Fruit fly (Drosophila melanogaster) whole organism, embryonic: ENCODE measurements around the gene CG15404.
A peak's percentile ranks its signal among the peaks of the same experiment; 100 is the strongest.

Experiments
- ATbp ChIP-seq: fragments of 200-800 bp; sonication (Bioruptor generic); optimal IDR thresholded peaks from 2 replicates; lab custom pipeline; 2017; ENCODE audit warnings: missing biosample characterization, mild to moderate bottlenecking, missing genetic modification characterization, missing genetic modification reagents
- Atf3 ChIP-seq: fragments of 200-800 bp; sonication (Bioruptor generic); optimal IDR thresholded peaks from 3 replicates; lab custom pipeline; 2016; ENCODE audit warnings: missing biosample characterization, missing genetic modification characterization
- Bdp1 ChIP-seq: fragments of 200-800 bp; sonication (Bioruptor generic); optimal IDR thresholded peaks from 3 replicates; lab custom pipeline; 2016; ENCODE audit warnings: missing biosample characterization, missing genetic modification characterization
- Bteb2 ChIP-seq: fragments of 200-800 bp; sonication (Bioruptor generic); optimal IDR thresholded peaks from 2 replicates; lab custom pipeline; 2016; ENCODE audit warnings: missing biosample characterization, missing genetic modification characterization
- CG10267 ChIP-seq: fragments of 200-800 bp; sonication (Bioruptor generic); optimal IDR thresholded peaks from 2 replicates; lab custom pipeline; 2018; ENCODE audit warnings: missing biosample characterization, mild to moderate bottlenecking, missing genetic modification characterization, moderate library complexity
- CG12744 ChIP-seq: fragments of 200-800 bp; sonication (Bioruptor generic); optimal IDR thresholded peaks from 2 replicates; lab custom pipeline; 2016; ENCODE audit warnings: missing biosample characterization, missing genetic modification characterization
- CG14050 ChIP-seq: fragments of 200-800 bp; sonication (Bioruptor generic); IDR thresholded peaks from 3 replicates; pipeline ENCODE4 v1.3.6; 2022; ENCODE audit warnings: missing biosample characterization, missing genetic modification characterization
- CG14441 ChIP-seq: fragments of 200-800 bp; sonication (Bioruptor generic); IDR thresholded peaks from 2 replicates; pipeline ENCODE4 v1.3.6; 2022; ENCODE audit warnings: missing biosample characterization, missing genetic modification characterization
- CG16813 ChIP-seq: fragments of 200-800 bp; sonication (Bioruptor generic); IDR thresholded peaks from 3 replicates; pipeline ENCODE4 v1.3.6; 2022; ENCODE audit warnings: missing biosample characterization, missing genetic modification characterization; ENCODE audit not compliant: partially characterized antibody
- CG17612 ChIP-seq: fragments of 200-800 bp; sonication (Bioruptor generic); IDR thresholded peaks from 2 replicates; pipeline ENCODE4 v1.3.6; 2022; ENCODE audit warnings: missing biosample characterization, missing genetic modification characterization
- CG17802 ChIP-seq: fragments of 200-800 bp; sonication (Bioruptor generic); optimal IDR thresholded peaks from 2 replicates; lab custom pipeline; 2018; ENCODE audit warnings: missing biosample characterization, mild to moderate bottlenecking, missing genetic modification characterization, moderate library complexity
- CG18262 ChIP-seq: fragments of 200-800 bp; optimal IDR thresholded peaks from 3 replicates; lab custom pipeline; 2019; ENCODE audit warnings: missing biosample characterization, mild to moderate bottlenecking, missing genetic modification characterization, moderate library complexity
- CG2129 ChIP-seq: fragments of 200-800 bp; sonication (Bioruptor generic); IDR thresholded peaks from 2 replicates; pipeline ENCODE4 v1.3.6; 2022; ENCODE audit warnings: missing biosample characterization, missing genetic modification characterization; ENCODE audit not compliant: partially characterized antibody
- CG30020 ChIP-seq: fragments of 200-800 bp; optimal IDR thresholded peaks from 2 replicates; lab custom pipeline; 2019; ENCODE audit warnings: missing biosample characterization, mild to moderate bottlenecking, missing genetic modification characterization, moderate library complexity
- CG31365 ChIP-seq: fragments of 200-800 bp; sonication (Bioruptor generic); optimal IDR thresholded peaks from 2 replicates; lab custom pipeline; 2018; ENCODE audit warnings: missing biosample characterization, mild to moderate bottlenecking, missing genetic modification characterization
- CG34224 ChIP-seq: fragments of 200-800 bp; sonication (Bioruptor generic); IDR thresholded peaks from 3 replicates; pipeline ENCODE4 v1.3.6; 2022; ENCODE audit warnings: missing biosample characterization, missing genetic modification characterization; ENCODE audit not compliant: partially characterized antibody
- CG4617 ChIP-seq: fragments of 200-800 bp; sonication (Bioruptor generic); optimal IDR thresholded peaks from 3 replicates; lab custom pipeline; 2016; ENCODE audit warnings: missing biosample characterization, missing genetic modification characterization, borderline replicate concordance
- CG4730 ChIP-seq: fragments of 200-800 bp; sonication (Bioruptor generic); IDR thresholded peaks from 2 replicates; pipeline ENCODE4 v1.3.6; 2022; ENCODE audit warnings: missing biosample characterization, missing genetic modification characterization
- GATAe ChIP-seq: fragments of 200-800 bp; sonication (Bioruptor generic); conservative IDR thresholded peaks from 2 replicates; pipeline ENCODE4 v1.3.6; 2022; ENCODE audit warnings: missing biosample characterization, missing genetic modification characterization
- Hey ChIP-seq: fragments of 200-800 bp; sonication (Bioruptor generic); optimal IDR thresholded peaks from 3 replicates; lab custom pipeline; 2018; ENCODE audit warnings: missing biosample characterization, mild to moderate bottlenecking, missing genetic modification characterization
- HmgD ChIP-seq: fragments of 200-800 bp; sonication (Bioruptor generic); optimal IDR thresholded peaks from 3 replicates; lab custom pipeline; 2016; ENCODE audit warnings: missing biosample characterization, missing genetic modification characterization
- Lim3 ChIP-seq: fragments of 200-800 bp; sonication (Bioruptor generic); IDR thresholded peaks from 2 replicates; pipeline ENCODE4 v1.3.6; 2022; ENCODE audit warnings: missing biosample characterization, missing genetic modification characterization
- Med ChIP-seq: fragments of 200-800 bp; sonication (Bioruptor generic); peaks from one replicate; lab custom pipeline; 2016; ENCODE audit warnings: missing biosample characterization, missing genetic modification characterization, mild to moderate bottlenecking, inconsistent platforms, moderate library complexity
- Myb ChIP-seq: fragments of 200-800 bp; sonication (Bioruptor generic); optimal IDR thresholded peaks from 2 replicates; lab custom pipeline; 2016; ENCODE audit warnings: missing biosample characterization, missing genetic modification characterization
- NK7.1 ChIP-seq: fragments of 200-800 bp; sonication (Bioruptor generic); optimal IDR thresholded peaks from 3 replicates; lab custom pipeline; 2016; ENCODE audit warnings: missing biosample characterization, missing genetic modification characterization
- NfI ChIP-seq: fragments of 200-800 bp; sonication (Bioruptor generic); optimal IDR thresholded peaks from 3 replicates; lab custom pipeline; 2018; ENCODE audit warnings: missing biosample characterization, mild to moderate bottlenecking, missing genetic modification characterization, moderate library complexity
- Sry-δ ChIP-seq: fragments of 200-800 bp; sonication (Bioruptor generic); optimal IDR thresholded peaks from 2 replicates; lab custom pipeline; 2016; ENCODE audit warnings: missing biosample characterization, missing genetic modification characterization
- Stat92E ChIP-seq, 3 experiments: fragments of >200 bp in 2 of 3; fragments of 200-800 bp in 1 of 3; sonication (Bioruptor generic) in 1 of 3; optimal IDR thresholded peaks; 2 replicates each; lab custom pipeline; 2017 to 2019; ENCODE audit warnings: missing biosample characterization in 3 of 3, missing genetic modification characterization in 3 of 3, mild to moderate bottlenecking in 1 of 3, moderate library complexity in 1 of 3
- Usf ChIP-seq: fragments of 200-800 bp; sonication (Bioruptor generic); optimal IDR thresholded peaks from 2 replicates; lab custom pipeline; 2017; ENCODE audit warnings: missing genotype, missing biosample characterization, missing genetic modification characterization
- aop ChIP-seq: fragments of 200-800 bp; sonication (Bioruptor generic); IDR thresholded peaks from 2 replicates; pipeline ENCODE4 v1.3.6; 2022; ENCODE audit warnings: missing biosample characterization, missing genetic modification characterization
- az2 ChIP-seq: fragments of 200-800 bp; sonication (Bioruptor generic); optimal IDR thresholded peaks from 3 replicates; lab custom pipeline; 2016; ENCODE audit warnings: missing biosample characterization, missing genetic modification characterization
- crc ChIP-seq: fragments of 200-800 bp; sonication (Bioruptor generic); optimal IDR thresholded peaks from 2 replicates; lab custom pipeline; 2016; ENCODE audit warnings: missing biosample characterization, missing genetic modification characterization
- cwo ChIP-seq: fragments of 200-800 bp; sonication (Bioruptor generic); optimal IDR thresholded peaks from 3 replicates; lab custom pipeline; 2017; ENCODE audit warnings: missing biosample characterization, missing genetic modification characterization, mild to moderate bottlenecking, moderate library complexity, missing genetic modification reagents
- disco-r ChIP-seq: fragments of 200-800 bp; sonication (Bioruptor generic); optimal IDR thresholded peaks from 2 replicates; lab custom pipeline; 2016; ENCODE audit warnings: missing biosample characterization, missing genetic modification characterization
- en ChIP-seq: fragments of 200-800 bp; sonication (Bioruptor generic); optimal IDR thresholded peaks from 2 replicates; lab custom pipeline; 2016; ENCODE audit warnings: missing biosample characterization, missing genetic modification characterization
- fd3F ChIP-seq: fragments of 200-800 bp; sonication (Bioruptor generic); optimal IDR thresholded peaks from 2 replicates; lab custom pipeline; 2018; ENCODE audit warnings: missing biosample characterization, mild to moderate bottlenecking, missing genetic modification characterization, moderate library complexity
- inv ChIP-seq: fragments of 200-800 bp; sonication (Bioruptor generic); IDR thresholded peaks from 2 replicates; pipeline ENCODE4 v1.3.6; 2022; ENCODE audit warnings: missing biosample characterization, missing genetic modification characterization; ENCODE audit not compliant: partially characterized antibody
- luna ChIP-seq: fragments of 200-800 bp; sonication (Bioruptor generic); optimal IDR thresholded peaks from 2 replicates; lab custom pipeline; 2016; ENCODE audit warnings: missing biosample characterization, missing genetic modification characterization
- maf-S ChIP-seq: fragments of 200-800 bp; sonication (Bioruptor generic); optimal IDR thresholded peaks from 2 replicates; lab custom pipeline; 2016; ENCODE audit warnings: missing biosample characterization, missing genetic modification characterization
- odd ChIP-seq: fragments of 200-800 bp; sonication (Bioruptor generic); optimal IDR thresholded peaks from 2 replicates; lab custom pipeline; 2017; ENCODE audit warnings: missing biosample characterization, mild to moderate bottlenecking, missing genetic modification characterization
- pb ChIP-seq: fragments of 200-800 bp; sonication (Bioruptor generic); optimal IDR thresholded peaks from 3 replicates; lab custom pipeline; 2016; ENCODE audit warnings: missing biosample characterization, missing genetic modification characterization
- psq ChIP-seq: fragments of 200-800 bp; sonication (Bioruptor generic); optimal IDR thresholded peaks from 2 replicates; lab custom pipeline; 2017; ENCODE audit warnings: missing biosample characterization, missing genetic modification characterization
- pum ChIP-seq: fragments of 200-800 bp; sonication (Bioruptor generic); optimal IDR thresholded peaks from 2 replicates; lab custom pipeline; 2016; ENCODE audit warnings: missing biosample characterization, missing genetic modification characterization
- rib ChIP-seq: fragments of 200-800 bp; sonication (Bioruptor generic); IDR thresholded peaks from 2 replicates; pipeline ENCODE4 v1.3.6; 2022; ENCODE audit warnings: missing biosample characterization, missing genetic modification characterization
- ro ChIP-seq: fragments of 200-800 bp; sonication (Bioruptor generic); IDR thresholded peaks from 2 replicates; pipeline ENCODE4 v1.3.6; 2022; ENCODE audit warnings: missing biosample characterization, missing genetic modification characterization
- scrt ChIP-seq: fragments of 200-800 bp; sonication (Bioruptor generic); optimal IDR thresholded peaks from 2 replicates; lab custom pipeline; 2018; ENCODE audit warnings: missing biosample characterization, mild to moderate bottlenecking, missing genetic modification characterization, moderate library complexity
- ssp ChIP-seq: fragments of 200-800 bp; sonication (Bioruptor generic); IDR thresholded peaks from 2 replicates; pipeline ENCODE4 v1.3.6; 2022; ENCODE audit warnings: missing biosample characterization, missing genetic modification characterization
- tna ChIP-seq: fragments of 200-800 bp; sonication (Bioruptor generic); IDR thresholded peaks from 2 replicates; pipeline ENCODE4 v1.3.6; 2022; ENCODE audit warnings: missing biosample characterization, missing genetic modification characterization; ENCODE audit not compliant: partially characterized antibody
- twi ChIP-seq: fragments of 200-800 bp; optimal IDR thresholded peaks from 2 replicates; lab custom pipeline; 2019; ENCODE audit warnings: missing biosample characterization, mild to moderate bottlenecking, missing genetic modification characterization, moderate library complexity
- unc-4 ChIP-seq: fragments of 200-800 bp; sonication (Bioruptor generic); IDR thresholded peaks from 2 replicates; pipeline ENCODE4 v1.3.6; 2022; ENCODE audit warnings: missing biosample characterization, missing genetic modification characterization; ENCODE audit not compliant: partially characterized antibody
- zf30C ChIP-seq: fragments of 200-800 bp; sonication (Bioruptor generic); optimal IDR thresholded peaks from 3 replicates; lab custom pipeline; 2018; ENCODE audit warnings: missing biosample characterization, mild to moderate bottlenecking, missing genetic modification characterization
- zfh2 ChIP-seq: fragments of 200-800 bp; sonication (Bioruptor generic); optimal IDR thresholded peaks from 2 replicates; lab custom pipeline; 2016; ENCODE audit warnings: missing biosample characterization, missing genetic modification characterization

Gene CG15404

DNA sequence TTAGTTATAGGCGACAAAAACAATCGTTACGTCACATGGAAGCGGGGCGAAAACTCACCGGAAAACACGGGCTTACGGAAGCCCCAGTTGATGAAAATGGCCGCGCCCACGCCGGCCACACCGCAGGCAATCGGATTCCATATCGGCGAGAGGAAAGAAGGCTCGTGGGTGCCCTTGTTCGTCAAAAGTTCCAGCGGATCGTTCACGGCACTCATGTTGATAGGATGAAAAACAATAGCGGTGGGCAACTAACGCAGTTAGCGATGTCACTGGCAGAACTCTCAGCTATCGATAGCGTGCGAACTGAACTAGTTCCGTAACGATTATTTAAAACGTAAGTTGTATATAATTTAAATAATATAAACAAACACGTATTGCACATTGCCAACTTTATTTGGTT, 28.3 kb upstream of the CG15404 start, which contains the start of gene ND-B14.5B (continued):
- TF ChIP-seq odd (GFP tag; lab: Kevin White, UChicago): no peak
- TF ChIP-seq ssp (GFP tag; lab: Robert Waterston, UW): no peak
- TF ChIP-seq Atf3 (GFP tag; lab: Kevin White, UChicago): no peak
- TF ChIP-seq psq: no peak
- TF ChIP-seq twi (tag; lab: Kevin White, UChicago): no peak
- peak; percentile 88 for TF ChIP-seq Sry-δ (GFP tag; lab: Kevin White, UChicago)
- no peak for TF ChIP-seq CG4617 (GFP tag; lab: Kevin White, UChicago)
- peak; percentile 5 for TF ChIP-seq Med (GFP tag; lab: Kevin White, UChicago)
- TF ChIP-seq CG34224 (GFP tag; lab: Robert Waterston, UW): peak; percentile 72
- 0 out of 2 replicates have a peak, but pooled peaks have one; percentile 34 for TF ChIP-seq CG2129 (GFP tag; lab: Robert Waterston, UW)
- no peak for TF ChIP-seq maf-S (GFP tag; lab: Kevin White, UChicago)
- TF ChIP-seq CG18262: no peak
- TF ChIP-seq Bteb2 (GFP tag; lab: Kevin White, UChicago): no peak
- no peak for TF ChIP-seq CG30020 (tag; lab: Kevin White, UChicago)
- TF ChIP-seq ro (GFP tag; lab: Robert Waterston, UW): no peak
- no peak for TF ChIP-seq zfh2 (GFP tag; lab: Kevin White, UChicago)
- TF ChIP-seq NK7.1: no peak
- peak; percentile 90 for TF ChIP-seq Myb (GFP tag; lab: Kevin White, UChicago)
- TF ChIP-seq CG16813 (GFP tag; lab: Robert Waterston, UW): peak; percentile 71
- no peak for TF ChIP-seq CG10267 (tag; lab: Kevin White, UChicago)
- no peak for TF ChIP-seq GATAe (GFP tag; lab: Robert Waterston, UW)
- TF ChIP-seq Hey (tag; lab: Kevin White, UChicago): no peak
- no peak for TF ChIP-seq CG12744
- no peak for TF ChIP-seq luna (GFP tag; lab: Kevin White, UChicago)
- TF ChIP-seq tna (GFP tag; lab: Robert Waterston, UW): peak; percentile 46
- no peak for TF ChIP-seq Usf
- TF ChIP-seq fd3F (GFP tag; lab: Kevin White, UChicago): no peak
- no peak for TF ChIP-seq CG17612 (GFP tag; lab: Robert Waterston, UW)
- no peak for TF ChIP-seq cwo (GFP tag; lab: Kevin White, UChicago)
- no peak for TF ChIP-seq ATbp (GFP tag; lab: Kevin White, UChicago)
- TF ChIP-seq aop (GFP tag; lab: Robert Waterston, UW): no peak
- no peak for TF ChIP-seq scrt (GFP tag; lab: Kevin White, UChicago)
- TF ChIP-seq unc-4 (GFP tag; lab: Robert Waterston, UW): peak; percentile 75
- TF ChIP-seq Stat92E (GFP tag; optimal IDR thresholded peaks at IDR 0.05; lab: Kevin White, UChicago): no peak
- TF ChIP-seq pb: no peak
- TF ChIP-seq pum (GFP tag; lab: Kevin White, UChicago): no peak
- TF ChIP-seq disco-r (GFP tag; lab: Kevin White, UChicago): no peak
- peak; percentile 60; the same call in 1 of the 2 replicates for TF ChIP-seq inv (GFP tag; lab: Robert Waterston, UW)
- no peak for TF ChIP-seq Lim3 (GFP tag; lab: Robert Waterston, UW)
- no peak for TF ChIP-seq crc (GFP tag; lab: Kevin White, UChicago)
- no peak for TF ChIP-seq CG14441 (GFP tag; lab: Robert Waterston, UW)
- no peak for TF ChIP-seq NfI (GFP tag; lab: Kevin White, UChicago)
- TF ChIP-seq Bdp1 (GFP tag; lab: Kevin White, UChicago): no peak
- TF ChIP-seq HmgD (GFP tag; lab: Kevin White, UChicago): no peak
- TF ChIP-seq CG17802 (tag; lab: Kevin White, UChicago): no peak
- TF ChIP-seq CG31365 (tag; lab: Kevin White, UChicago): no peak
- TF ChIP-seq zf30C (GFP tag; lab: Kevin White, UChicago): no peak
- TF ChIP-seq rib: no peak
- TF ChIP-seq CG4730 (GFP tag; lab: Robert Waterston, UW): no peak
- no peak for TF ChIP-seq az2
- no peak for TF ChIP-seq CG14050 (GFP tag; lab: Robert Waterston, UW)
- no peak for TF ChIP-seq en (GFP tag; lab: Kevin White, UChicago)
